Worm (Caenorhabditis elegans) whole organism, L3 larva: ENCODE measurements around the gene F17H10.2.

ENCODE experiments used
- hmg-11 ChIP-seq: sonication (generic microtip); optimal IDR thresholded peaks from 2 replicates; lab custom pipeline; 2016; ENCODE audit warnings: missing genetic modification characterization, missing compliant biosample characterization
- nhr-11 ChIP-seq: fragments of 150-350 bp; optimal IDR thresholded peaks from 2 replicates; lab custom pipeline; 2014; ENCODE audit warnings: missing biosample characterization, missing genetic modification characterization
- nhr-12 ChIP-seq: fragments of 150-350 bp; optimal IDR thresholded peaks from 2 replicates; lab custom pipeline; 2014; ENCODE audit warnings: missing biosample characterization, missing genetic modification characterization
- nhr-237 ChIP-seq: fragments of 150-350 bp; optimal IDR thresholded peaks from 2 replicates; lab custom pipeline; 2014; ENCODE audit warnings: missing biosample characterization, missing genetic modification characterization
- nhr-25 ChIP-seq: sonication (generic microtip); optimal IDR thresholded peaks from 2 replicates; lab custom pipeline; 2017; ENCODE audit warnings: missing biosample characterization, missing genetic modification characterization
- nhr-28 ChIP-seq: fragments of 150-350 bp; optimal IDR thresholded peaks from 2 replicates; lab custom pipeline; 2014; ENCODE audit warnings: missing biosample characterization, missing genetic modification characterization
- nhr-76 ChIP-seq: fragments of 150-350 bp; sonication (generic microtip); optimal IDR thresholded peaks from 5 replicates; lab custom pipeline; 2014; ENCODE audit warnings: missing biosample characterization, missing genetic modification characterization
- pha-4 ChIP-seq: fragments of 150-350 bp; optimal IDR thresholded peaks from 2 replicates; lab custom pipeline; 2014; ENCODE audit warnings: missing biosample characterization, missing genetic modification reagents, missing genetic modification characterization
- snpc-4 ChIP-seq: fragments of 150-350 bp; optimal IDR thresholded peaks from 2 replicates; lab custom pipeline; 2014; ENCODE audit warnings: missing biosample characterization, missing genetic modification characterization
- ztf-4 ChIP-seq: fragments of 150-350 bp; optimal IDR thresholded peaks from 2 replicates; lab custom pipeline; 2014; ENCODE audit warnings: missing biosample characterization, missing genetic modification characterization

- no peak for TF ChIP-seq nhr-25 (tag; lab: Kevin White, UChicago)
- no peak for TF ChIP-seq nhr-237
- TF ChIP-seq pha-4 (tag; lab: Kevin White, UChicago), result peak; percentile 58
- TF ChIP-seq nhr-11 (tag; lab: Kevin White, UChicago), result no peak
- TF ChIP-seq nhr-76 (tag; lab: Kevin White, UChicago), result no peak
- no peak for TF ChIP-seq ztf-4
- TF ChIP-seq nhr-12 (tag; lab: Kevin White, UChicago), result no peak
- TF ChIP-seq nhr-28, result no peak
- no peak for TF ChIP-seq hmg-11 (tag; lab: Kevin White, UChicago)
- no peak for TF ChIP-seq snpc-4 (tag; lab: Kevin White, UChicago)
Measured at ce11 chrX:13162351-13163038, 48.9 kb downstream of the F17H10.2 start.
